Fruit fly (Drosophila melanogaster): ENCODE data around the gene CG43954.
A peak's percentile ranks its signal among the peaks of the same experiment; 100 is the strongest.

Gene CG43954

dm6 chr3L:16730645-16731044 is 19.2 kb upstream of the CG43954 start, which contains the start of gene Dbp73D:
Gene Dbp73D (minus strand): TSS chr3L:16730818.
- TF ChIP-seq CG11294 (GFP tag; IDR thresholded peaks at IDR 0.05) (no peak), Sox102F (GFP tag; optimal IDR thresholded peaks at IDR 0.05) (no peak), fkh (GFP tag; optimal IDR thresholded peaks at IDR 0.05) (no peak), CG11902 (GFP tag; optimal IDR thresholded peaks at IDR 0.05) (no peak), CG6792 (GFP tag; optimal IDR thresholded peaks at IDR 0.05) (no peak), CG16779 (tag; optimal IDR thresholded peaks at IDR 0.05) (no peak)

DNA sequence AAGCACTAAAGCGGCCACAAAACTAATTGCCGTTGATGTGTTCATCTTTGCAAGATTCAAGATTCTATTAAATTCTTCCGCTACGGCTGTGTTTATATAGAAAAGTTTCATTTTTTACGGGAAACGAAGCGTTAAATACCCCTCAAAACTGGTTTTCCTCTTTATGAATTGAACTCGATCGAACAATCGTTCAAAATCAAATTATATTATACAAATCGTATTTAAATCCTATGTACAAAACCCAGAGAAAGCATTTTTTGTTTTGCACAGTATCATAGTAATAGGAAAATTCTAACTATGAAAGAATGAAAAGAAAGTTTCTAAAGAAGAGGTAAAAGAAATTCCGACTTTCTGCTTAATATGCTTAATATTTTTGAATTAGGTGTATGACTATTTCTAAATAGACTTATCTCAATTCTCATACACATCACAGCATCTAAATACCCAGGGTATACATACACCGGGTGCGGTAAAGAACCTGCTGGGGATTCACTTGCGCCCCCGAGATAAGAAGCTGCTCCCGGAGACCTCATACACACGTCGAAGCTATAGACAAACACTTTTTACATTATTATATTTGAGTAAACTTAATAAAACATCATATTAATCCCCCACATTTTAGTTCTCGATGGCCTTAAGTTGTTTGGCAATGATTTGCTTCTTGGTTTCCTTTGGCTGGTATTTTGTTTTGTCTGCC is 16.6 kb upstream of the CG43954 start, which contains the start of gene PGRP-SB1:
Gene PGRP-SB1 (minus strand): TSS at position 51 of the 697 bp plus-strand sequence.
- TF ChIP-seq esn (GFP tag; optimal IDR thresholded peaks at IDR 0.05) (peak; percentile 11), CG6792 (GFP tag; optimal IDR thresholded peaks at IDR 0.05) (no peak), CG3919 (GFP tag; optimal IDR thresholded peaks at IDR 0.05) (no peak), svp (GFP tag) (peak; percentile 97), CG6854 (GFP tag; optimal IDR thresholded peaks at IDR 0.05) (no peak), Hr4 (GFP tag; optimal IDR thresholded peaks at IDR 0.05) (no peak), CG6808 (GFP tag; optimal IDR thresholded peaks at IDR 0.05) (no peak)

- TF ChIP-seq CG8319 (GFP tag; optimal IDR thresholded peaks at IDR 0.05) (no peak), Gug (GFP tag; IDR thresholded peaks at IDR 0.05) (no peak), CG6808 (GFP tag; optimal IDR thresholded peaks at IDR 0.05) (no peak), svp (GFP tag) (no peak), Sox102F (GFP tag; optimal IDR thresholded peaks at IDR 0.05) (no peak), Hr39 (GFP tag; optimal IDR thresholded peaks at IDR 0.05) (no peak), CG3919 (GFP tag; optimal IDR thresholded peaks at IDR 0.05) (no peak), Hr4 (GFP tag; optimal IDR thresholded peaks at IDR 0.05) (no peak), vri (GFP tag; optimal IDR thresholded peaks at IDR 0.05) (no peak), CG6276 (GFP tag; optimal IDR thresholded peaks at IDR 0.05) (no peak)
Measured at dm6 chr3L:16726069-16726591, 14.7 kb upstream of the CG43954 start, which contains the start of the genes CG13026 and PGRP-SB2. Gene CG13026 (minus strand): TSS chr3L:16726169. Gene PGRP-SB2 (plus strand): TSS chr3L:16726541.

DNA sequence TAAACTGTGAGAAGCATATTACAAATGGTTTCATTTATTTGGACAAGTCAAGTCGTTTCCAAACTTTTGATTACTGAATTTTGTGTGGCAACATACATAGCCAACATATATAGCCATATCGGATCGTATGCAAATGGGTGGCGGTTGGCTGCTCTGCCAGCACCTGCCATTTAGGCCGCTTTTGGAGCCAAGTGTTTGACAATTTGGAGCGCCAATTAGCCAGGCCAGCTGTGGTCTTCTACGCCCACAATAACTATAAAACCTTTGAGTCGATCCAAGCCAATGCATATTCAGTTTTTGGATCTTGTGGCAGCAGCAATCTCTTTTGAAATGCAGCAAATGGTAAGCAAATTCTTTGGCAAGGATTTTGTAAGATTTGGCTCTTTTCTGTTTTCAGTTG is 13.1 kb upstream of the CG43954 start, which contains the start of gene CG13031:
Gene CG13031 (plus strand): TSS at position 301 of the 400 bp plus-strand sequence.
- TF ChIP-seq dsx (GFP tag; optimal IDR thresholded peaks at IDR 0.05; ENCODE audit: poor library complexity, severe bottlenecking) (no peak), CG6163 (GFP tag; IDR thresholded peaks at IDR 0.05) (no peak), CG3919 (GFP tag; optimal IDR thresholded peaks at IDR 0.05) (no peak), CG4318 (GFP tag; optimal IDR thresholded peaks at IDR 0.05) (no peak), CG6808 (GFP tag; optimal IDR thresholded peaks at IDR 0.05) (no peak), Ets21C (GFP tag; optimal IDR thresholded peaks at IDR 0.05) (no peak), CG16779 (tag; optimal IDR thresholded peaks at IDR 0.05) (no peak), CG11762 (GFP tag; optimal IDR thresholded peaks at IDR 0.05; ENCODE audit: insufficient read depth) (no peak), salr (GFP tag; optimal IDR thresholded peaks at IDR 0.05) (no peak), Eip78C (GFP tag) (no peak), spab (GFP tag; optimal IDR thresholded peaks at IDR 0.05) (no peak), dac (GFP tag; optimal IDR thresholded peaks at IDR 0.05) (no peak), ss (GFP tag; optimal IDR thresholded peaks at IDR 0.05) (no peak), CG1621 (tag; optimal IDR thresholded peaks at IDR 0.05) (no peak), CG8632 (GFP tag; optimal IDR thresholded peaks at IDR 0.05) (no peak)

- peak; percentile 9 for TF ChIP-seq CG31627 (GFP tag; optimal IDR thresholded peaks at IDR 0.05)
- TF ChIP-seq fkh (GFP tag; optimal IDR thresholded peaks at IDR 0.05): peak; percentile 92
- TF ChIP-seq CG7368 (GFP tag; optimal IDR thresholded peaks at IDR 0.05): no peak
- TF ChIP-seq CG15336 (GFP tag; IDR thresholded peaks at IDR 0.05): 0 out of 2 replicates have a peak, but pooled peaks have one; percentile 37
Measured at dm6 chr3L:16714193-16714538, 2.7 kb upstream of the CG43954 start.

Measured in whole organism, prepupa.